Worm (Caenorhabditis elegans) whole organism, mixed stage, embryonic: Measurements from ENCODE around the gene Y51A2D.8.

Source experiments
- M03D4.4 ChIP-seq: sonication (generic microtip); optimal IDR thresholded peaks from 2 replicates; lab custom pipeline; 2017; ENCODE audit warnings: mild to moderate bottlenecking, missing genetic modification characterization, missing compliant biosample characterization
- hlh-1 ChIP-seq: fragments of 150-350 bp; optimal IDR thresholded peaks from 2 replicates; lab custom pipeline; 2014; ENCODE audit warnings: missing biosample characterization, missing genetic modification reagents, missing genetic modification characterization
- nhr-12 ChIP-seq: fragments of 150-350 bp; optimal IDR thresholded peaks from 2 replicates; lab custom pipeline; 2014; ENCODE audit warnings: missing biosample characterization, missing genetic modification characterization
- nhr-28 ChIP-seq: fragments of 150-350 bp; optimal IDR thresholded peaks from 2 replicates; lab custom pipeline; 2014; ENCODE audit warnings: missing biosample characterization, missing genetic modification characterization
- pha-4 ChIP-seq: fragments of 150-350 bp; optimal IDR thresholded peaks from 2 replicates; lab custom pipeline; 2018; ENCODE audit warnings: missing biosample characterization, missing genetic modification reagents, missing genetic modification characterization
- sem-2 ChIP-seq: fragments of 200-800 bp; sonication (Bioruptor generic); optimal IDR thresholded peaks from 2 replicates; lab custom pipeline; 2018; ENCODE audit warnings: mild to moderate bottlenecking, missing genetic modification characterization, missing compliant biosample characterization
- snpc-4 ChIP-seq: fragments of 150-350 bp; optimal IDR thresholded peaks from 2 replicates; lab custom pipeline; 2014; ENCODE audit warnings: missing biosample characterization, missing genetic modification characterization
- sptf-1 ChIP-seq: sonication (generic microtip); optimal IDR thresholded peaks from 2 replicates; lab custom pipeline; 2017; ENCODE audit warnings: mild to moderate bottlenecking, missing genetic modification characterization, moderate library complexity, missing compliant biosample characterization
- tbx-8 ChIP-seq: fragments of 200-800 bp; sonication (Bioruptor generic); optimal IDR thresholded peaks from 2 replicates; lab custom pipeline; 2018; ENCODE audit warnings: mild to moderate bottlenecking, missing genetic modification characterization, moderate library complexity, missing compliant biosample characterization
- zip-8 ChIP-seq: fragments of 150-350 bp; optimal IDR thresholded peaks from 2 replicates; lab custom pipeline; 2014; ENCODE audit warnings: missing biosample characterization, missing genetic modification characterization

DNA sequence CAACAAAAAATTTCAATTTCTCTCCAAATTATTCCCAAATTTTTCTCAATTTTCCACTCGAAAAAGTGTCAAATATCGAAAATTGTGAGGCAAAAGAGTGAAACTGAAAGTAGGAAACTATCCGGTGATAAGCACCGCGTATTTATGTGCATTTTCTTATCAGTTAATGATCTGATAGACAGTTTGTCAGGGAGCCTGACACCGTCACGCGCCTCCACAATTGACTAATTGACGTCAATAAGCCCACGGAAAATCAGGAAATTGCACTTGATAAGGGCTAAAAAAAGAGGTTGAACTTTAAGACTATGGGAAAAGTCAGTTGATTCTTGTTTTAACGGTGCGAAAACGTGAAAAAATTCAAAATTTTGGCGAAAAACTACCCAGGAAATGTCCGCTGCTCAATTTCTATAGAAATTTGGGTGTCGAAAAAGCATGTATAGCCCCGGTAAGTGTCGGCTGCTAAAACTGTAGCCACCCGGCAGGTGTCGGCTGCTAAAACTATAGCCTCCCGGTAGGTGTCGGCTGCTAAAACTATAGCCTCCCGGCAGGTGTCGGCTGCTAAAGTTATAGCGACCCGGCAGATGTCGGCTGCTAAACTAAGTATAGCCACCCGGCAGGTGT is 23.9 kb upstream of the Y51A2D.8 start:
- TF ChIP-seq zip-8 (tag; lab: Kevin White, UChicago) (no peak), pha-4 (tag; lab: Kevin White, UChicago) (no peak), nhr-28 (tag; lab: Kevin White, UChicago) (no peak), snpc-4 (tag; lab: Kevin White, UChicago) (no peak), sptf-1 (no peak), nhr-12 (tag; lab: Kevin White, UChicago) (no peak), hlh-1 (tag; lab: Kevin White, UChicago) (no peak), M03D4.4 (no peak), sem-2 (GFP tag; lab: Kevin White, UChicago) (no peak), tbx-8 (no peak)
